Fruit fly (Drosophila melanogaster) whole organism: ENCODE measurements around the gene CG14971.
A peak's percentile ranks its signal among the peaks of the same experiment; 100 is the strongest.

Source experiments
- CG8478 ChIP-seq: fragments of >200 bp; optimal IDR thresholded peaks from 2 replicates; lab custom pipeline; 2018; ENCODE audit warnings: inconsistent platforms
- Dll ChIP-seq: fragments of >200 bp; optimal IDR thresholded peaks from 2 replicates; lab custom pipeline; 2017
- EcR ChIP-seq, 2 experiments: fragments of >200 bp; optimal IDR thresholded peaks; 2 replicates each; lab custom pipeline; 2017; ENCODE audit warnings: missing biosample characterization in 2 of 2, missing genetic modification characterization in 2 of 2, missing genetic modification reagents in 2 of 2
- pan ChIP-seq: fragments of >200 bp; optimal IDR thresholded peaks from 2 replicates; lab custom pipeline; 2017
- psq ChIP-seq: fragments of >200 bp; optimal IDR thresholded peaks from 2 replicates; lab custom pipeline; 2017
- usp ChIP-seq: fragments of >200 bp; optimal IDR thresholded peaks from 2 replicates; lab custom pipeline; 2017; ENCODE audit warnings: missing biosample characterization, missing genetic modification characterization, mixed read lengths

CG14971 gene

DNA sequence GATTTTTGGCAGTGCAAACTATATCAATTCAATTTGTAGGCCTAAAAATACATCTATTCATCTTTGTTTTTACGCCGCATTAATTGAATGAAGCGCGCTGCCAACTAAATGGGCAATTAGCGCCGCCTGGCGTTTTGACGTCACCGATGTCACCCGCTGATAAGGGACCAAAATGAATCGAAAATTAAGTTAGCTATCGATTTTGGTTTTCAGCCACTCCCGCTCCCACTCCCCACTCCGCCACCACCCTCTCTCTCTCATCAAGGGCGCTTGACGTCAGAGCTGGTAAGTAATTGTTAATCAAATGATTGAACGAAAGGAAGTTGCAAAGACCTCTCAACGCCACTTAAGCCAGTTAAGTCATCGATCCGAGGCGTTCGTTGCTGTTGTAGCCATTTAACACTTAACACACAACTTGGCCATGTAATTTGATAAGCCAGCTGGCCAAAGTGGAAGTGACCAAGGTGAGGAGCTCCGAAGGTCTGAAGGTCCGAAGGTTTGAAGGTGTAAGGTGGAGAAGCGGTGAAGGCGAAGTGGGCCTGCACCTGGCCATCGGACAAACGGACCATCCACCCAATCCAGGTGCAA is 40.0 kb downstream of the CG14971 start:
- TF ChIP-seq CG8478 (no peak), psq (lab: Kevin White, UChicago) (no peak), Dll (no peak), pan (no peak), usp (no peak), EcR (GFP tag; optimal IDR thresholded peaks at IDR 0.05; lab: Kevin White, UChicago) (no peak)

DNA sequence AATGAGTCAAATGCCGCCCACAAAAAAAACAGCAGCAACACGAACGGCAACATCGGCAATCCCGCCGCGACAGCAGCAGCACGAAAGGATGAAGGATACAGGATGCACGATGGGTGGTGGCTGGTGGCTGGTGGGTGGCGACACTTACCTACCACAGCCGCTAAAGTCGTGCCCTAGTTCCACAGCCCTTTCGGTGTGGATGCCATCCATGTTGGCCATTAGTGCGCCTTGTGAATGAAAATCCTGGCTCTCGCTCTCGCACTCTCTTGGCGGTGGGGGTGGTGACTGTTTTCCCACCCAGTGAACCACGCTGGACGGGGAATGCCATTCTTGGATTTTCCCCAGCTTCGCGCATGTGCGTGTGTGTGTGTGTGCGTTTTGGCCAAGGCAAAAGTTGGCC is 44.1 kb downstream of the CG14971 start:
- TF ChIP-seq Dll: no peak
- no peak for TF ChIP-seq psq (lab: Kevin White, UChicago)
- TF ChIP-seq usp: no peak

DNA sequence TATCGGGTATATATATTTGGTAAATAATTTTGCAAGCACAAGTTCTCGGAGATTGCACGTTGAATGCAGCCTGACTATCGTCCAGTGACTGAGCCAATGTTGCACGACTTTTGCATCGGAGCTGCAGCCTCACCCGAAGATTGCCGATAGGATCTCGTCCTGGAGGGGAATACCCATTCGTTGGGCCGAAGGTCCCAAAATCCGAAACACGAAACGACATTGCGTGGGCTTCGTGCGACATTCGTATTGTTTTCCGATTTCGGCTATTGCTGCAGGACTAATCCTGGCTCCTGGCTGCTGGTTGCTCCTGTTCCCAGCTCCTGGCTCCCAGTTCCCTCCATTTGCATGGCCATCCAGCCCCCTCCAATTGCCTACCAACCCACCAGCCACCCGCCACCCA is 46.3 kb downstream of the CG14971 start, which contains the start of gene sty:
Gene sty (minus strand): TSS at position 90 of the 400 bp plus-strand sequence.
- TF ChIP-seq psq (lab: Kevin White, UChicago): no peak
- no peak for TF ChIP-seq EcR (GFP tag; optimal IDR thresholded peaks at IDR 0.05; lab: Kevin White, UChicago)
- TF ChIP-seq Dll: no peak
- TF ChIP-seq CG8478: no peak
- TF ChIP-seq pan: no peak
- TF ChIP-seq usp: no peak

DNA sequence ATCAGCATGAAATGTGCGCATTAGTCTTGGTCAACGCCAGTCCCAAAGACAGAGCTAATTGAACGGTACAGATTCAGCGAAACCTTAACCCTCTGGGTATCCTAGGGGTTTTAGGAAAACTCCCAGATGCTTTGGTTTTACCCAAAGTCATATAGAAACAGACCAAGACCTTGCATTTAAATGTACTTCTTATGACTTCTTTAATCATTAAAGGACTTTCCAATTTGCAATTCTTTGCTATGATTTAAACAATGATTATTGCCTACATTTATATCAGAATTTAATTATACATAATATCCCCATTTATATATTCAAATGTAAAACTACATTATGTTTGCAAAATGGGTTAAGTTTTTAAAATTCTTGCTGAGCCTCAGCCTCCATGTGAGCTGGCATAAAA is 48.1 kb downstream of the CG14971 start:
- no peak for TF ChIP-seq Dll
- no peak for TF ChIP-seq EcR (GFP tag; optimal IDR thresholded peaks at IDR 0.05; lab: Kevin White, UChicago)
- no peak for TF ChIP-seq pan
- no peak for TF ChIP-seq psq (lab: Kevin White, UChicago)
- no peak for TF ChIP-seq usp
- TF ChIP-seq CG8478: no peak

DNA sequence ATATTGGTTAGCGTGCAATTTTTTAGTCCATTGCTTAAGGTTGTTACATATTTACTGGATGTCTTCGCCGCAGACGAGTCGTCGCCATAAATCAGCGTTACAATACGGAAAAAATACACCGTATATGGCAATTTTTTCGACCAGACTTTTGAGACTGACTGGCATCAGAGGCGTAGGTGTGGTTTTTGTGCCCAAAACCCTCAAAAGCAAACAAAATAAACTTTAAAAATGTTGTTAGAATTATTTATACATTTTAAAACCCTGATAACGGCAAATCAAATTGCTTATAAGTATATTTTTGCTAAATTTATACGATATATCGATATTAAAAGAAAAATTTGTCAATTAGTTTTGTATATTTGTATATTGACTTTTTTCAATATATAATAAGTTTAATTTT is 50.4 kb downstream of the CG14971 start:
- no peak for TF ChIP-seq CG8478
- TF ChIP-seq EcR (GFP tag; optimal IDR thresholded peaks at IDR 0.05; lab: Kevin White, UChicago): no peak
- TF ChIP-seq usp: no peak
- TF ChIP-seq pan: no peak
- TF ChIP-seq psq (lab: Kevin White, UChicago): no peak
- TF ChIP-seq Dll: no peak

DNA sequence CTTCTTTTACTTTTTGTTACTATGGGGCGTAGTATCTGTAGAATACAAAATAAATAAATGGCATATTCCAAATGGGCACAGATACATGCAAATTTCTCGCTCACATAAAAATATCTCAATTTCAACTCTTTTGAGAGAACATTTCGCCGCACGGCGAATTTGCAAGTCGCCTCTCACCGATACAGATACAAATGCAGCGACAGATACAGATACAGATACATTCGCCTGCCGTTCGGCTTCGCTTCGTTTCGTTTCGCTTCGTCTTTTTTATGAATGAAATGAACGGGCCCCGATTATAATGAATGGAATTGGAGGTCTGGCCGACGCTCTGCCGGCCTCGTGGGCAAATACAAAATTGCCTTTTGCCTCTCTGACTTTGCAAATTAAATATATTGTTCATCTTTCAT is 50.9 kb downstream of the CG14971 start:
- TF ChIP-seq EcR (GFP tag; optimal IDR thresholded peaks at IDR 0.05; lab: Kevin White, UChicago): no peak
- no peak for TF ChIP-seq pan
- no peak for TF ChIP-seq usp
- TF ChIP-seq Dll: no peak
- TF ChIP-seq psq (lab: Kevin White, UChicago): no peak
- no peak for TF ChIP-seq CG8478

DNA sequence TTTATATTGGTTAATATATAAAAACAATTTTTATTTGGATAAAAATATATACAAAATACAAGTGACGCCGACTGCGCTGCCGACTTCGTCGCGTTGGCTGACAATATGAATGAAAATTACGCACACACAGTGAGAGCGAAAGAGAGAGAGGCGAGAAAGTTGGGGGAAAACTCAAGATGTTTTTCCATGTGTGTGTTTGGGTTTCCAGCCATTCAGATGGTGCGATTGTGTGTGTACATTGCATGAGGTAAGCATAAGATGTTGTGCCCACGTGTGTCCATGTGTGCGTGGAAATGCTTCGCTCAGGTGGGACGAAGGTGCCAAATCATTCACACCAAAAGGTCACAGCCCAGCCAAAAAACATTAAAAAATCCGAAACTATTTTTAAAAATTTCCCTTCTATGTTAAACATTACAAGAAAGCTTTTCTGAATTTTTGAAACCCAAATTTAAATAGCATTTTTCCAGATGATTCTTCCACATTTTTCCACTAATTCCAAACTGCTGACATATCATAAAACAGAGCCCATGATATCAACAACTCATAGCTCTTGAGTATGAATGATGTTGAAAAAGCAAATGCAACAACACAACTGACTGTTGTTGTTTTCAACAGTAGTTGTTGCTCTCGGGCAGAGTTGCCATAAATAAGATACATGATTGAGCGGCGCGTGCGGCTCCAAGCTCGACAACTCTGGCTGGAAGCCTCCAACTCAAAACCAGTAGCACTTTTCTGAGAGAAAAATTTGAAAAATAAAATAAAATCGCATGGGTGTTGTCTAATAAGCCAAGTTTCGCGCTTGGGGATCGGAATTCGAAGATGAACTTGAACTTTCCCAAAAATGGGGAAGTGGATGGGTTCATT is 51.5 kb downstream of the CG14971 start:
- TF ChIP-seq usp (no peak), pan (no peak), psq (lab: Kevin White, UChicago) (no peak), Dll (no peak), EcR (GFP tag; optimal IDR thresholded peaks at IDR 0.05; lab: Kevin White, UChicago) (no peak), CG8478 (no peak)

DNA sequence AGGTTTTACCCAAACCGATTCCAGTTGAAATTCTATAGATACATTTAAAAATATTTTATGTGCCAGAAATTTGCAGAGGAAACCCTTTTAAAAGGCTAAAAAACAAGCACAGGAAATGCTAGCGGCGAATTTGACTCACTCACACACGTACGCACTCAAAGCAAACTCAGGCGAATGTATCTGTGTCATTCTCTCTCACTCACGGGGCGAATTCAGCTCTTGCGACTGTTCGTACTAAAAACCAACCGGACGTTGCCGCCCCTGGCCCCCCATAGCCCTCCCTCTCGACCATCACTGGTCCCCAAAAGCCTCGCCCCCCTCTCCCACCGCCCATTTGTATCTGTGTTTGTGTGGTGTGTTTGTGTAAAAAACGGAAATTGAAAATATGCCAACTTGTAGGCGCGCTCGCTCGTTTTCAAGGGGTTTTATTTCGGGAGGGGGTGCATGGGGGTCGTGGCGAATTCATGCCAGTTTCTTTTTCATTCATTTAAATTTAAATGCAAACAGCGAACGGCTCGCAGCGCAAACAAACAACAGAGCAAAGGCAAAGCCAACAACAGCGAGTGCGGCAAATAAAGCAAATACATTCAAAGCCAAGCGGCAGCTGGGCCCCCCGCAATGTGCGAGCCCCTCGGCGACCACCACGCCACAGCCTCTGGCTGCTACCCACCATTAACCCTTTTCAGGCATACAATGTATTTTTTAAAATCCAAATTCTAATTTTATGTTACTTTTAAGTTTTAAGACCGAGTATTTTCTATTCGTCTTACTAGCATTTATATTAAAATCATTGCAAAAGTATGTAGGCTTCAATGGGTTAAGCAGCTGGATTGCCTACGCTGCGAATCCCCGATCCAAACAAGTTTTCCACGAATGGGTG is 52.7 kb downstream of the CG14971 start:
- TF ChIP-seq CG8478 (no peak), Dll (peak; percentile 58), EcR (GFP tag; optimal IDR thresholded peaks at IDR 0.05; lab: Kevin White, UChicago) (peak in 1 of 2 experiments; percentile 39), psq (lab: Kevin White, UChicago) (no peak), pan (no peak), usp (no peak)
